Fruit fly (Drosophila melanogaster) whole organism, embryonic: ENCODE measurements around the gene Creld.
A peak's percentile ranks its signal among the peaks of the same experiment; 100 is the strongest.

Experiments
- Adf1 ChIP-seq: fragments of 200-800 bp; sonication (Bioruptor generic); IDR thresholded peaks from 2 replicates; pipeline ENCODE4 v1.3.6; 2022; ENCODE audit warnings: missing biosample characterization, missing genetic modification characterization
- BtbVII ChIP-seq: fragments of 200-800 bp; sonication (Bioruptor generic); optimal IDR thresholded peaks from 3 replicates; lab custom pipeline; 2017; ENCODE audit warnings: missing biosample characterization, mild to moderate bottlenecking, missing genetic modification characterization
- CG10147 ChIP-seq: fragments of 200-800 bp; sonication (Bioruptor generic); optimal IDR thresholded peaks from 2 replicates; lab custom pipeline; 2019; ENCODE audit warnings: missing biosample characterization, mild to moderate bottlenecking, missing genetic modification characterization, moderate library complexity
- CG10274 ChIP-seq: fragments of 200-800 bp; sonication (Bioruptor generic); optimal IDR thresholded peaks from 3 replicates; lab custom pipeline; 2017; ENCODE audit warnings: missing biosample characterization, mild to moderate bottlenecking, missing genetic modification characterization
- CG10431 ChIP-seq: fragments of 200-800 bp; sonication (Bioruptor generic); optimal IDR thresholded peaks from 3 replicates; lab custom pipeline; 2018; ENCODE audit warnings: missing biosample characterization, mild to moderate bottlenecking, missing genetic modification characterization
- CG12659 ChIP-seq: fragments of 200-800 bp; sonication (Bioruptor generic); optimal IDR thresholded peaks from 3 replicates; lab custom pipeline; 2017; ENCODE audit warnings: mild to moderate bottlenecking, missing biosample characterization, missing genetic modification reagents, missing genetic modification characterization
- CG15514 ChIP-seq: fragments of 200-800 bp; sonication (Bioruptor generic); optimal IDR thresholded peaks from 3 replicates; lab custom pipeline; 2017; ENCODE audit warnings: missing biosample characterization, missing genetic modification characterization, mild to moderate bottlenecking, moderate library complexity, missing genetic modification reagents
- CG17186 ChIP-seq: fragments of 200-800 bp; sonication (Bioruptor generic); optimal IDR thresholded peaks from 3 replicates; lab custom pipeline; 2017; ENCODE audit warnings: missing biosample characterization, missing genetic modification reagents, missing genetic modification characterization
- CG2199 ChIP-seq: fragments of 200-800 bp; sonication (Bioruptor generic); IDR thresholded peaks from 3 replicates; pipeline ENCODE4 v1.3.6; 2022; ENCODE audit warnings: missing biosample characterization, missing genetic modification characterization
- CG2889 ChIP-seq: fragments of 200-800 bp; sonication (Bioruptor generic); IDR thresholded peaks from 3 replicates; pipeline ENCODE4 v1.3.6; 2022; ENCODE audit warnings: missing biosample characterization, missing genetic modification characterization
- CG33557 ChIP-seq: fragments of 200-800 bp; sonication (Bioruptor generic); optimal IDR thresholded peaks from 2 replicates; lab custom pipeline; 2019; ENCODE audit warnings: missing biosample characterization, mild to moderate bottlenecking, missing genetic modification characterization, moderate library complexity
- CG34376 ChIP-seq: fragments of 200-800 bp; sonication (Bioruptor generic); optimal IDR thresholded peaks from 2 replicates; lab custom pipeline; 2018; ENCODE audit warnings: missing biosample characterization, mild to moderate bottlenecking, missing genetic modification characterization
- CG7556 ChIP-seq: fragments of 200-800 bp; sonication (Bioruptor generic); optimal IDR thresholded peaks from 2 replicates; lab custom pipeline; 2017; ENCODE audit warnings: missing biosample characterization, mild to moderate bottlenecking, missing genetic modification characterization
- CG8388 ChIP-seq: fragments of 200-800 bp; sonication (Bioruptor generic); optimal IDR thresholded peaks from 2 replicates; lab custom pipeline; 2019; ENCODE audit warnings: missing biosample characterization, mild to moderate bottlenecking, missing genetic modification characterization, moderate library complexity
- CG9876 ChIP-seq: fragments of 200-800 bp; sonication (Bioruptor generic); optimal IDR thresholded peaks from 2 replicates; lab custom pipeline; 2016; ENCODE audit warnings: missing biosample characterization, missing genetic modification characterization
- D19A ChIP-seq: fragments of 200-800 bp; optimal IDR thresholded peaks from 3 replicates; lab custom pipeline; 2019; ENCODE audit warnings: missing biosample characterization, mild to moderate bottlenecking, missing genetic modification characterization, moderate library complexity
- Dbx ChIP-seq: fragments of 200-800 bp; sonication (Bioruptor generic); IDR thresholded peaks from 3 replicates; pipeline ENCODE4 v1.3.6; 2022; ENCODE audit warnings: missing biosample characterization, missing genetic modification characterization
- Dek ChIP-seq: fragments of 200-800 bp; sonication (Bioruptor generic); optimal IDR thresholded peaks from 3 replicates; lab custom pipeline; 2019; ENCODE audit warnings: missing biosample characterization, mild to moderate bottlenecking, missing genetic modification characterization, moderate library complexity
- Dref ChIP-seq: fragments of 200-800 bp; sonication (Bioruptor generic); IDR thresholded peaks from 2 replicates; pipeline ENCODE4 v1.3.6; 2022; ENCODE audit warnings: missing biosample characterization, missing genetic modification characterization
- Drgx ChIP-seq: fragments of 200-800 bp; sonication (Bioruptor generic); IDR thresholded peaks from 2 replicates; pipeline ENCODE4 v1.3.6; 2022; ENCODE audit warnings: missing biosample characterization, missing genetic modification characterization
- Ets65A ChIP-seq: fragments of 200-800 bp; sonication (Bioruptor generic); peaks from one replicate; lab custom pipeline; 2016; ENCODE audit warnings: missing biosample characterization, missing genetic modification characterization
- Fer3 ChIP-seq: fragments of 200-800 bp; sonication (Bioruptor generic); optimal IDR thresholded peaks from 2 replicates; lab custom pipeline; 2018; ENCODE audit warnings: missing biosample characterization, mild to moderate bottlenecking, missing genetic modification characterization, moderate library complexity
- Jarid2 ChIP-seq: fragments of 200-800 bp; sonication (Bioruptor generic); optimal IDR thresholded peaks from 3 replicates; lab custom pipeline; 2017; ENCODE audit warnings: mild to moderate bottlenecking, missing biosample characterization, missing genetic modification reagents, missing genetic modification characterization
- Med ChIP-seq: fragments of 200-800 bp; sonication (Bioruptor generic); peaks from one replicate; lab custom pipeline; 2016; ENCODE audit warnings: missing biosample characterization, missing genetic modification characterization, mild to moderate bottlenecking, inconsistent platforms, moderate library complexity
- NFAT ChIP-seq: fragments of 200-800 bp; sonication (Bioruptor generic); IDR thresholded peaks from 2 replicates; pipeline ENCODE4 v1.3.6; 2022; ENCODE audit warnings: missing biosample characterization, missing genetic modification characterization
- Oaz ChIP-seq: fragments of 200-800 bp; sonication (Bioruptor generic); IDR thresholded peaks from 2 replicates; pipeline ENCODE4 v1.3.6; 2022; ENCODE audit warnings: missing biosample characterization, missing genetic modification characterization
- Scr ChIP-seq: fragments of 200-800 bp; sonication (Bioruptor generic); IDR thresholded peaks from 2 replicates; pipeline ENCODE4 v1.3.6; 2022; ENCODE audit warnings: missing biosample characterization, missing genetic modification characterization; ENCODE audit not compliant: partially characterized antibody
- Tbp ChIP-seq: fragments of >200 bp; optimal IDR thresholded peaks from 2 replicates; lab custom pipeline; 2018; ENCODE audit warnings: missing biosample characterization, missing genetic modification characterization
- Vsx1 ChIP-seq: fragments of 200-800 bp; sonication (Bioruptor generic); optimal IDR thresholded peaks from 2 replicates; lab custom pipeline; 2017; ENCODE audit warnings: missing biosample characterization, mild to moderate bottlenecking, missing genetic modification characterization, missing genetic modification reagents
- bab2 ChIP-seq: fragments of 200-800 bp; sonication (Bioruptor generic); optimal IDR thresholded peaks from 2 replicates; lab custom pipeline; 2016; ENCODE audit warnings: missing biosample characterization, missing genetic modification characterization
- chn ChIP-seq: fragments of 200-800 bp; sonication (Bioruptor generic); optimal IDR thresholded peaks from 2 replicates; lab custom pipeline; 2016; ENCODE audit warnings: missing biosample characterization, missing genetic modification characterization
- cwo ChIP-seq: fragments of 200-800 bp; sonication (Bioruptor generic); optimal IDR thresholded peaks from 3 replicates; lab custom pipeline; 2017; ENCODE audit warnings: missing biosample characterization, missing genetic modification characterization, mild to moderate bottlenecking, moderate library complexity, missing genetic modification reagents
- dan ChIP-seq: fragments of 200-800 bp; sonication (Bioruptor generic); IDR thresholded peaks from 2 replicates; pipeline ENCODE4 v1.3.6; 2022; ENCODE audit warnings: missing biosample characterization, missing genetic modification characterization
- dmrt99B ChIP-seq: fragments of 200-800 bp; sonication (Bioruptor generic); optimal IDR thresholded peaks from 2 replicates; lab custom pipeline; 2018; ENCODE audit warnings: missing biosample characterization, mild to moderate bottlenecking, missing genetic modification characterization, moderate library complexity
- gce ChIP-seq: fragments of 200-800 bp; sonication (Bioruptor generic); IDR thresholded peaks from 3 replicates; pipeline ENCODE4 v1.3.6; 2022; ENCODE audit warnings: missing biosample characterization, missing genetic modification characterization
- gt ChIP-seq: fragments of 200-800 bp; sonication (Bioruptor generic); IDR thresholded peaks from 2 replicates; pipeline ENCODE4 v1.3.6; 2022; ENCODE audit warnings: missing biosample characterization, missing genetic modification characterization
- hb ChIP-seq: fragments of 200-800 bp; sonication (Bioruptor generic); IDR thresholded peaks from 3 replicates; pipeline ENCODE4 v1.3.6; 2022; ENCODE audit warnings: missing biosample characterization, missing genetic modification characterization; ENCODE audit not compliant: partially characterized antibody
- jing ChIP-seq: fragments of 200-800 bp; sonication (Bioruptor generic); optimal IDR thresholded peaks from 2 replicates; lab custom pipeline; 2018; ENCODE audit warnings: missing biosample characterization, mild to moderate bottlenecking, missing genetic modification characterization
- lab ChIP-seq: fragments of 200-800 bp; sonication (Bioruptor generic); optimal IDR thresholded peaks from 3 replicates; lab custom pipeline; 2017; ENCODE audit warnings: missing biosample characterization, missing genetic modification characterization, mild to moderate bottlenecking, moderate library complexity, missing genetic modification reagents
- lov ChIP-seq, 2 experiments: fragments of 200-800 bp in 1 of 2; fragments of >200 bp in 1 of 2; sonication (Bioruptor generic) in 1 of 2; IDR thresholded peaks in 1 of 2; optimal IDR thresholded peaks in 1 of 2; 2 replicates in 1 of 2; 3 replicates in 1 of 2; pipeline versions ENCODE4 v1.3.6 to Lab custom; 2017 to 2022; ENCODE audit warnings: missing biosample characterization in 1 of 2, missing genetic modification characterization in 1 of 2
- oc ChIP-seq: fragments of 200-800 bp; sonication (Bioruptor generic); optimal IDR thresholded peaks from 2 replicates; lab custom pipeline; 2018; ENCODE audit warnings: missing biosample characterization, mild to moderate bottlenecking, missing genetic modification characterization, moderate library complexity
- pum ChIP-seq: fragments of 200-800 bp; sonication (Bioruptor generic); optimal IDR thresholded peaks from 2 replicates; lab custom pipeline; 2016; ENCODE audit warnings: missing biosample characterization, missing genetic modification characterization
- sens ChIP-seq: fragments of 200-800 bp; sonication (Bioruptor generic); peaks from one replicate; lab custom pipeline; 2016; ENCODE audit warnings: missing biosample characterization, missing genetic modification characterization
- seq ChIP-seq: fragments of 200-800 bp; sonication (Bioruptor generic); IDR thresholded peaks from 2 replicates; pipeline ENCODE4 v1.3.6; 2022; ENCODE audit warnings: missing biosample characterization, missing genetic modification characterization
- sim ChIP-seq: fragments of 200-800 bp; sonication (Bioruptor generic); IDR thresholded peaks from 2 replicates; pipeline ENCODE4 v1.3.6; 2022; ENCODE audit warnings: missing biosample characterization, missing genetic modification characterization
- tgo ChIP-seq: fragments of 200-800 bp; sonication (Bioruptor generic); IDR thresholded peaks from 3 replicates; pipeline ENCODE4 v1.3.6; 2022; ENCODE audit warnings: missing biosample characterization, missing genetic modification characterization
- tin ChIP-seq: fragments of 200-800 bp; sonication (Bioruptor generic); optimal IDR thresholded peaks from 3 replicates; lab custom pipeline; 2016; ENCODE audit warnings: missing biosample characterization, missing genetic modification characterization

Creld gene

dm6 chr2L:73760-74388, 28.3 kb upstream of the Creld start (continued):
- TF ChIP-seq Dek (tag; lab: Kevin White, UChicago) (no peak), Med (GFP tag; lab: Kevin White, UChicago) (peak; percentile 42), CG7556 (GFP tag; lab: Kevin White, UChicago) (no peak), gt (GFP tag; lab: Robert Waterston, UW) (no peak), CG15514 (GFP tag; lab: Kevin White, UChicago) (no peak), CG33557 (no peak), Tbp (GFP tag; lab: Kevin White, UChicago) (no peak), CG34376 (GFP tag; lab: Kevin White, UChicago) (no peak)

- no peak for TF ChIP-seq cwo (GFP tag; lab: Kevin White, UChicago)
- no peak for TF ChIP-seq gce (GFP tag; lab: Robert Waterston, UW)
- no peak for TF ChIP-seq dmrt99B
- no peak for TF ChIP-seq bab2
- no peak for TF ChIP-seq Jarid2
- TF ChIP-seq NFAT (GFP tag; lab: Robert Waterston, UW): no peak
- no peak for TF ChIP-seq chn (GFP tag; lab: Kevin White, UChicago)
- no peak for TF ChIP-seq CG10147 (GFP tag; lab: Kevin White, UChicago)
These were observed 26.1 kb upstream of the Creld start, which contains the start of gene CG11374 for dm6 chr2L:76048-76447. CG11374 (plus strand) TSS chr2L:76348.

dm6 chr2L:78828-79227, 23.4 kb upstream of the Creld start:
- no peak for TF ChIP-seq BtbVII (GFP tag; lab: Kevin White, UChicago)
- 0 out of 3 replicates have a peak, but pooled peaks have one; percentile 77 for TF ChIP-seq CG2199 (GFP tag; lab: Robert Waterston, UW)
- TF ChIP-seq pum (GFP tag; lab: Kevin White, UChicago): no peak
- TF ChIP-seq Ets65A (GFP tag; lab: Kevin White, UChicago): peak; percentile 4
- TF ChIP-seq Dref (GFP tag; lab: Robert Waterston, UW): no peak
- no peak for TF ChIP-seq tgo (GFP tag; lab: Robert Waterston, UW)
- no peak for TF ChIP-seq CG10274 (GFP tag; lab: Kevin White, UChicago)
- TF ChIP-seq oc (tag; lab: Kevin White, UChicago): no peak
- TF ChIP-seq jing: no peak
- no peak for TF ChIP-seq CG10431 (GFP tag; lab: Kevin White, UChicago)
- no peak for TF ChIP-seq lov (optimal IDR thresholded peaks at IDR 0.05; lab: Kevin White, UChicago)
- 0 out of 3 replicates have a peak, but pooled peaks have one; percentile 28 for TF ChIP-seq lov (GFP tag; IDR thresholded peaks at IDR 0.05; lab: Robert Waterston, UW)
- no peak for TF ChIP-seq Fer3
- no peak for TF ChIP-seq Dbx (GFP tag; lab: Robert Waterston, UW)
- TF ChIP-seq D19A (tag; lab: Kevin White, UChicago): no peak
- no peak for TF ChIP-seq lab (GFP tag; lab: Kevin White, UChicago)
- no peak for TF ChIP-seq CG17186 (GFP tag; lab: Kevin White, UChicago)
- TF ChIP-seq seq: no peak
- TF ChIP-seq Adf1 (GFP tag; lab: Robert Waterston, UW): no peak
- TF ChIP-seq Vsx1 (GFP tag; lab: Kevin White, UChicago): no peak

- no peak for TF ChIP-seq Oaz (GFP tag; lab: Robert Waterston, UW)
- no peak for TF ChIP-seq tin
- TF ChIP-seq CG12659 (GFP tag; lab: Kevin White, UChicago): peak; percentile 23
- TF ChIP-seq Scr: no peak
- TF ChIP-seq hb (GFP tag; lab: Robert Waterston, UW): no peak
- no peak for TF ChIP-seq Drgx
- no peak for TF ChIP-seq CG9876 (GFP tag; lab: Kevin White, UChicago)
- no peak for TF ChIP-seq CG8388
- peak; percentile 19 for TF ChIP-seq CG10274 (GFP tag; lab: Kevin White, UChicago)
- TF ChIP-seq sim (GFP tag; lab: Robert Waterston, UW): no peak
- TF ChIP-seq dan: no peak
- peak; percentile 79 for TF ChIP-seq sens (GFP tag; lab: Kevin White, UChicago)
- TF ChIP-seq CG2889 (GFP tag; lab: Robert Waterston, UW): no peak
These were observed 21.0 kb upstream of the Creld start for dm6 chr2L:81198-81597.
